Fruit fly (Drosophila melanogaster) whole organism, embryonic: ENCODE measurements around the gene CG12947.

Experiments
- Antp ChIP-seq: fragments of 200-800 bp; sonication (Bioruptor generic); optimal IDR thresholded peaks from 3 replicates; lab custom pipeline; 2016; ENCODE audit warnings: missing biosample characterization, missing genetic modification characterization
- B-H1 ChIP-seq: fragments of 200-800 bp; sonication (Bioruptor generic); IDR thresholded peaks from 3 replicates; pipeline ENCODE4 v1.3.6; 2022; ENCODE audit warnings: missing biosample characterization, missing genetic modification characterization
- CG10366 ChIP-seq: fragments of 200-800 bp; sonication (Bioruptor generic); IDR thresholded peaks from 2 replicates; pipeline ENCODE4 v1.3.6; 2022; ENCODE audit warnings: missing biosample characterization, missing genetic modification characterization
- CG13296 ChIP-seq: fragments of 200-800 bp; sonication (Bioruptor generic); optimal IDR thresholded peaks from 3 replicates; lab custom pipeline; 2018; ENCODE audit warnings: missing biosample characterization, mild to moderate bottlenecking, missing genetic modification characterization
- CG13775 ChIP-seq: fragments of 200-800 bp; sonication (Bioruptor generic); optimal IDR thresholded peaks from 3 replicates; lab custom pipeline; 2017; ENCODE audit warnings: missing biosample characterization, mild to moderate bottlenecking, missing genetic modification characterization
- CG1603 ChIP-seq: fragments of 200-800 bp; sonication (Bioruptor generic); optimal IDR thresholded peaks from 2 replicates; lab custom pipeline; 2019; ENCODE audit warnings: missing biosample characterization, mild to moderate bottlenecking, missing genetic modification characterization, moderate library complexity
- CG16815 ChIP-seq: fragments of 200-800 bp; sonication (Bioruptor generic); optimal IDR thresholded peaks from 3 replicates; lab custom pipeline; 2017; ENCODE audit warnings: missing biosample characterization, mild to moderate bottlenecking, missing genetic modification characterization
- CG16863 ChIP-seq: fragments of 200-800 bp; sonication (Bioruptor generic); optimal IDR thresholded peaks from 3 replicates; lab custom pipeline; 2016; ENCODE audit warnings: missing biosample characterization, missing genetic modification characterization
- CG17186 ChIP-seq: fragments of 200-800 bp; sonication (Bioruptor generic); optimal IDR thresholded peaks from 3 replicates; lab custom pipeline; 2017; ENCODE audit warnings: missing biosample characterization, missing genetic modification reagents, missing genetic modification characterization
- CG17359 ChIP-seq: fragments of 200-800 bp; sonication (Bioruptor generic); optimal IDR thresholded peaks from 3 replicates; lab custom pipeline; 2018; ENCODE audit warnings: missing biosample characterization, mild to moderate bottlenecking, missing genetic modification characterization, moderate library complexity
- CG17612 ChIP-seq: fragments of 200-800 bp; sonication (Bioruptor generic); IDR thresholded peaks from 2 replicates; pipeline ENCODE4 v1.3.6; 2022; ENCODE audit warnings: missing biosample characterization, missing genetic modification characterization
- CG18599 ChIP-seq: fragments of 200-800 bp; sonication (Bioruptor generic); optimal IDR thresholded peaks from 3 replicates; lab custom pipeline; 2017; ENCODE audit warnings: missing biosample characterization, missing genetic modification characterization, mild to moderate bottlenecking, moderate library complexity, missing genetic modification reagents
- CG2116 ChIP-seq: fragments of 200-800 bp; sonication (Bioruptor generic); optimal IDR thresholded peaks from 3 replicates; lab custom pipeline; 2018; ENCODE audit warnings: missing biosample characterization, mild to moderate bottlenecking, missing genetic modification characterization
- CG30403 ChIP-seq: fragments of 200-800 bp; sonication (Bioruptor generic); optimal IDR thresholded peaks from 3 replicates; lab custom pipeline; 2016; ENCODE audit warnings: missing biosample characterization, missing genetic modification characterization
- CG34224 ChIP-seq: fragments of 200-800 bp; sonication (Bioruptor generic); IDR thresholded peaks from 3 replicates; pipeline ENCODE4 v1.3.6; 2022; ENCODE audit warnings: missing biosample characterization, missing genetic modification characterization; ENCODE audit not compliant: partially characterized antibody
- CG7963 ChIP-seq: fragments of 200-800 bp; sonication (Bioruptor generic); IDR thresholded peaks from 3 replicates; pipeline ENCODE4 v1.3.6; 2022; ENCODE audit warnings: missing biosample characterization, missing genetic modification characterization; ENCODE audit not compliant: partially characterized antibody
- CTCF ChIP-seq: fragments of 200-800 bp; sonication (Bioruptor generic); optimal IDR thresholded peaks from 2 replicates; lab custom pipeline; 2017; ENCODE audit warnings: missing biosample characterization, mild to moderate bottlenecking, missing genetic modification characterization, moderate library complexity
- D19B ChIP-seq: fragments of 200-800 bp; sonication (Bioruptor generic); optimal IDR thresholded peaks from 2 replicates; lab custom pipeline; 2017; ENCODE audit warnings: missing biosample characterization, mild to moderate bottlenecking, missing genetic modification characterization
- Dll ChIP-seq: fragments of 200-800 bp; sonication (Bioruptor generic); IDR thresholded peaks from 4 replicates; pipeline ENCODE4 v1.3.6; 2022; ENCODE audit warnings: missing biosample characterization, missing genetic modification characterization; ENCODE audit not compliant: partially characterized antibody
- HLHmδ ChIP-seq: fragments of 200-800 bp; sonication (Bioruptor generic); optimal IDR thresholded peaks from 2 replicates; lab custom pipeline; 2018; ENCODE audit warnings: missing biosample characterization, mild to moderate bottlenecking, missing genetic modification characterization, moderate library complexity
- HmgZ ChIP-seq: fragments of 200-800 bp; sonication (Bioruptor generic); optimal IDR thresholded peaks from 2 replicates; lab custom pipeline; 2018; ENCODE audit warnings: missing biosample characterization, mild to moderate bottlenecking, missing genetic modification characterization
- Hsf ChIP-seq: fragments of 200-800 bp; sonication (Bioruptor generic); optimal IDR thresholded peaks from 3 replicates; lab custom pipeline; 2016; ENCODE audit warnings: missing biosample characterization, missing genetic modification characterization
- MBD-R2 ChIP-seq: fragments of 200-800 bp; sonication (Bioruptor generic); IDR thresholded peaks from 2 replicates; pipeline ENCODE4 v1.3.6; 2022; ENCODE audit warnings: missing biosample characterization, missing genetic modification characterization
- NfI ChIP-seq: fragments of 200-800 bp; sonication (Bioruptor generic); optimal IDR thresholded peaks from 3 replicates; lab custom pipeline; 2018; ENCODE audit warnings: missing biosample characterization, mild to moderate bottlenecking, missing genetic modification characterization, moderate library complexity
- Sox100B ChIP-seq: fragments of 200-800 bp; sonication (Bioruptor generic); optimal IDR thresholded peaks from 3 replicates; lab custom pipeline; 2018; ENCODE audit warnings: missing biosample characterization, mild to moderate bottlenecking, missing genetic modification characterization
- Sox102F ChIP-seq: fragments of 200-800 bp; sonication (Bioruptor generic); optimal IDR thresholded peaks from 2 replicates; lab custom pipeline; 2018; ENCODE audit warnings: missing biosample characterization, mild to moderate bottlenecking, missing genetic modification characterization, moderate library complexity
- Stat92E ChIP-seq, 3 experiments: fragments of >200 bp in 2 of 3; fragments of 200-800 bp in 1 of 3; sonication (Bioruptor generic) in 1 of 3; optimal IDR thresholded peaks; 2 replicates each; lab custom pipeline; 2017 to 2019; ENCODE audit warnings: missing biosample characterization in 3 of 3, missing genetic modification characterization in 3 of 3, mild to moderate bottlenecking in 1 of 3, moderate library complexity in 1 of 3
- Trl ChIP-seq, 3 experiments: fragments of >200 bp in 2 of 3; fragments of 200-800 bp in 1 of 3; sonication (Bioruptor generic) in 1 of 3; optimal IDR thresholded peaks; 2 replicates in 1 of 3; 3 replicates in 2 of 3; lab custom pipeline; 2016 to 2017; ENCODE audit warnings: missing biosample characterization in 1 of 3, missing genetic modification characterization in 1 of 3
- Usf ChIP-seq: fragments of 200-800 bp; sonication (Bioruptor generic); optimal IDR thresholded peaks from 2 replicates; lab custom pipeline; 2017; ENCODE audit warnings: missing genotype, missing biosample characterization, missing genetic modification characterization
- bbx ChIP-seq: fragments of 200-800 bp; sonication (Bioruptor generic); IDR thresholded peaks from 2 replicates; pipeline ENCODE4 v1.3.6; 2022; ENCODE audit warnings: missing biosample characterization, missing genetic modification characterization; ENCODE audit not compliant: partially characterized antibody
- cas ChIP-seq: fragments of 200-800 bp; sonication (Bioruptor generic); IDR thresholded peaks from 2 replicates; pipeline ENCODE4 v1.3.6; 2022; ENCODE audit warnings: missing biosample characterization, missing genetic modification characterization
- chm ChIP-seq: fragments of 200-800 bp; sonication (Bioruptor generic); IDR thresholded peaks from 2 replicates; pipeline ENCODE4 v1.3.6; 2022; ENCODE audit warnings: missing biosample characterization, missing genetic modification characterization
- crp ChIP-seq, 2 experiments: fragments of 200-800 bp; sonication (Bioruptor generic); optimal IDR thresholded peaks; 2 replicates in 1 of 2; 3 replicates in 1 of 2; lab custom pipeline; 2017; ENCODE audit warnings: missing biosample characterization in 2 of 2, missing genetic modification characterization in 2 of 2, mild to moderate bottlenecking in 1 of 2, moderate library complexity in 1 of 2
- dysf ChIP-seq: fragments of 200-800 bp; sonication (Bioruptor generic); IDR thresholded peaks from 3 replicates; pipeline ENCODE4 v1.3.6; 2022; ENCODE audit warnings: missing biosample characterization, missing genetic modification characterization
- gt ChIP-seq: fragments of 200-800 bp; sonication (Bioruptor generic); IDR thresholded peaks from 2 replicates; pipeline ENCODE4 v1.3.6; 2022; ENCODE audit warnings: missing biosample characterization, missing genetic modification characterization
- jing ChIP-seq: fragments of 200-800 bp; sonication (Bioruptor generic); optimal IDR thresholded peaks from 2 replicates; lab custom pipeline; 2018; ENCODE audit warnings: missing biosample characterization, mild to moderate bottlenecking, missing genetic modification characterization
- jumu ChIP-seq: fragments of 200-800 bp; sonication (Bioruptor generic); optimal IDR thresholded peaks from 3 replicates; lab custom pipeline; 2016; ENCODE audit warnings: missing biosample characterization, missing genetic modification characterization
- mirr ChIP-seq: fragments of 200-800 bp; sonication (Bioruptor generic); optimal IDR thresholded peaks from 3 replicates; lab custom pipeline; 2018; ENCODE audit warnings: missing biosample characterization, mild to moderate bottlenecking, missing genetic modification characterization
- phol ChIP-seq: fragments of 200-800 bp; sonication (Bioruptor generic); optimal IDR thresholded peaks from 3 replicates; lab custom pipeline; 2018; ENCODE audit warnings: missing biosample characterization, mild to moderate bottlenecking, missing genetic modification characterization, moderate library complexity
- pum ChIP-seq: fragments of 200-800 bp; sonication (Bioruptor generic); optimal IDR thresholded peaks from 2 replicates; lab custom pipeline; 2016; ENCODE audit warnings: missing biosample characterization, missing genetic modification characterization
- pzg ChIP-seq: fragments of 200-800 bp; sonication (Bioruptor generic); optimal IDR thresholded peaks from 3 replicates; lab custom pipeline; 2018; ENCODE audit warnings: missing biosample characterization, mild to moderate bottlenecking, missing genetic modification characterization, moderate library complexity
- sens-2 ChIP-seq: fragments of 200-800 bp; sonication (Bioruptor generic); IDR thresholded peaks from 2 replicates; pipeline ENCODE4 v1.3.6; 2022; ENCODE audit warnings: missing biosample characterization, missing genetic modification characterization
- so ChIP-seq: fragments of 200-800 bp; sonication (Bioruptor generic); IDR thresholded peaks from 3 replicates; pipeline ENCODE4 v1.3.6; 2022; ENCODE audit warnings: missing biosample characterization, missing genetic modification characterization
- sob ChIP-seq: fragments of 200-800 bp; sonication (Bioruptor generic); IDR thresholded peaks from 2 replicates; pipeline ENCODE4 v1.3.6; 2022; ENCODE audit warnings: missing biosample characterization, missing genetic modification characterization
- sug ChIP-seq: fragments of 200-800 bp; optimal IDR thresholded peaks from 2 replicates; lab custom pipeline; 2019; ENCODE audit warnings: missing biosample characterization, mild to moderate bottlenecking, missing genetic modification characterization, moderate library complexity
- trh ChIP-seq: fragments of 200-800 bp; sonication (Bioruptor generic); optimal IDR thresholded peaks from 2 replicates; lab custom pipeline; 2016; ENCODE audit warnings: missing biosample characterization, missing genetic modification characterization
- tx ChIP-seq: fragments of 200-800 bp; sonication (Bioruptor generic); optimal IDR thresholded peaks from 2 replicates; lab custom pipeline; 2016; ENCODE audit warnings: missing biosample characterization, missing genetic modification characterization
- wek ChIP-seq: fragments of 200-800 bp; sonication (Bioruptor generic); optimal IDR thresholded peaks from 3 replicates; lab custom pipeline; 2018; ENCODE audit warnings: missing biosample characterization, mild to moderate bottlenecking, missing genetic modification characterization, moderate library complexity
- zen ChIP-seq: fragments of 200-800 bp; sonication (Bioruptor generic); optimal IDR thresholded peaks from 3 replicates; lab custom pipeline; 2018; ENCODE audit warnings: missing biosample characterization, mild to moderate bottlenecking, missing genetic modification characterization, moderate library complexity

Gene CG12947

dm6 chr3R:9791177-9791806, 11.4 kb downstream of the CG12947 start, which contains the start of the genes CG12945 and CG8507 (continued):
- TF ChIP-seq so: no peak
- peak; percentile 59 for TF ChIP-seq CG2116 (GFP tag; lab: Kevin White, UChicago)
- peak; percentile 8; the same call in 1 of the 2 replicates for TF ChIP-seq sob (GFP tag; lab: Robert Waterston, UW)
- no peak for TF ChIP-seq B-H1 (GFP tag; lab: Robert Waterston, UW)
- no peak for TF ChIP-seq CG7963
- peak; percentile 12 for TF ChIP-seq Antp (GFP tag; lab: Kevin White, UChicago)
- no peak for TF ChIP-seq cas (GFP tag; lab: Robert Waterston, UW)
- TF ChIP-seq CG13775 (GFP tag; lab: Kevin White, UChicago): peak; percentile 58
- TF ChIP-seq Stat92E (GFP tag; optimal IDR thresholded peaks at IDR 0.05; lab: Kevin White, UChicago): no peak
- no peak for TF ChIP-seq CG13296 (GFP tag; lab: Kevin White, UChicago)
- TF ChIP-seq chm: no peak
- TF ChIP-seq trh: no peak
- TF ChIP-seq Hsf (GFP tag; lab: Kevin White, UChicago): peak; percentile 63
- 0 out of 4 replicates have a peak, but pooled peaks have one; percentile 37 for TF ChIP-seq Dll (GFP tag; lab: Robert Waterston, UW)
- TF ChIP-seq jumu (GFP tag; lab: Kevin White, UChicago): peak; percentile 28
- peak; percentile 55 for TF ChIP-seq pzg (GFP tag; lab: Kevin White, UChicago)
- TF ChIP-seq pum (GFP tag; lab: Kevin White, UChicago): peak; percentile 15
- no peak for TF ChIP-seq CG17612 (GFP tag; lab: Robert Waterston, UW)
- TF ChIP-seq NfI: peak; percentile 41
- no peak for TF ChIP-seq tx (GFP tag; lab: Kevin White, UChicago)
- no peak for TF ChIP-seq Sox100B (GFP tag; lab: Kevin White, UChicago)
- no peak for TF ChIP-seq wek (GFP tag; lab: Kevin White, UChicago)
- TF ChIP-seq HmgZ (tag; lab: Kevin White, UChicago): peak; percentile 77
- TF ChIP-seq zen (tag; lab: Kevin White, UChicago): peak; percentile 25
- TF ChIP-seq MBD-R2 (GFP tag; lab: Robert Waterston, UW): peak; percentile 75
- no peak; the same call in 1 of the 2 replicates for TF ChIP-seq CG10366
- TF ChIP-seq gt: no peak
- TF ChIP-seq sug (tag; lab: Kevin White, UChicago): peak; percentile 71
- no peak for TF ChIP-seq CG17359 (tag; lab: Kevin White, UChicago)
- TF ChIP-seq phol (tag; lab: Kevin White, UChicago): peak; percentile 68
- TF ChIP-seq bbx (GFP tag; lab: Robert Waterston, UW): 0 out of 2 replicates have a peak, but pooled peaks have one; percentile 18
- TF ChIP-seq sens-2 (GFP tag; lab: Robert Waterston, UW): no peak
- TF ChIP-seq HLHmδ (GFP tag; lab: Kevin White, UChicago): no peak
- peak; percentile 34; the same call in 1 of the 3 replicates for TF ChIP-seq dysf (GFP tag; lab: Robert Waterston, UW)
- TF ChIP-seq Sox102F (GFP tag; lab: Kevin White, UChicago): no peak
- TF ChIP-seq CG18599 (GFP tag; lab: Kevin White, UChicago): no peak
- TF ChIP-seq crp (GFP tag; optimal IDR thresholded peaks at IDR 0.05; lab: Kevin White, UChicago): peak in 1 of 2 experiments; percentile 8
- no peak for TF ChIP-seq jing (GFP tag; lab: Kevin White, UChicago)
- TF ChIP-seq Trl (optimal IDR thresholded peaks at IDR 0.05; lab: Kevin White, UChicago): no peak
- TF ChIP-seq Trl (GFP tag; optimal IDR thresholded peaks at IDR 0.05; lab: Kevin White, UChicago): peak; percentile 4
- no peak for TF ChIP-seq CTCF (GFP tag; lab: Kevin White, UChicago)
- no peak for TF ChIP-seq mirr (GFP tag; lab: Kevin White, UChicago)
- peak; percentile 32 for TF ChIP-seq CG1603 (tag; lab: Kevin White, UChicago)
- TF ChIP-seq CG16863 (GFP tag; lab: Kevin White, UChicago): no peak
- TF ChIP-seq CG16815: peak; percentile 11
- TF ChIP-seq D19B: no peak
- TF ChIP-seq CG34224 (GFP tag; lab: Robert Waterston, UW): no peak
- TF ChIP-seq CG17186: no peak
- TF ChIP-seq Usf (GFP tag; lab: Kevin White, UChicago): no peak
- TF ChIP-seq CG30403 (GFP tag; lab: Kevin White, UChicago): peak; percentile 67
